Worm (Caenorhabditis elegans) whole organism, late embryonic: Measurements from ENCODE around the gene zyg-1.
A peak's percentile ranks its signal among the peaks of the same experiment; 100 is the strongest.

Experiments used
- C08G9.2 ChIP-seq: sonication (generic microtip); optimal IDR thresholded peaks from 2 replicates; lab custom pipeline; 2016; ENCODE audit warnings: mild to moderate bottlenecking, missing genetic modification characterization, moderate library complexity, missing compliant biosample characterization
- C38D4.7 ChIP-seq: fragments of 200-800 bp; sonication (Bioruptor generic); optimal IDR thresholded peaks from 2 replicates; lab custom pipeline; 2018; ENCODE audit warnings: mild to moderate bottlenecking, missing genetic modification characterization, moderate library complexity, missing compliant biosample characterization
- F13H6.1 ChIP-seq: sonication (generic microtip); optimal IDR thresholded peaks from 2 replicates; lab custom pipeline; 2016; ENCODE audit warnings: missing genetic modification characterization, missing compliant biosample characterization
- T23F11.4 ChIP-seq: fragments of 200-800 bp; sonication (Bioruptor generic); optimal IDR thresholded peaks from 2 replicates; lab custom pipeline; 2018; ENCODE audit warnings: mild to moderate bottlenecking, missing genetic modification characterization, missing compliant biosample characterization
- ama-1 ChIP-seq: fragments of 150-350 bp; optimal IDR thresholded peaks from 2 replicates; lab custom pipeline; 2014
- ceh-14 ChIP-seq: sonication (generic microtip); optimal IDR thresholded peaks from 2 replicates; lab custom pipeline; 2016; ENCODE audit warnings: missing genotype, missing genetic modification characterization, missing compliant biosample characterization
- ceh-18 ChIP-seq: sonication (generic microtip); optimal IDR thresholded peaks from 2 replicates; lab custom pipeline; 2016; ENCODE audit warnings: missing genetic modification characterization, missing compliant biosample characterization
- ceh-19 ChIP-seq: fragments of 200-800 bp; sonication (Bioruptor generic); optimal IDR thresholded peaks from 2 replicates; lab custom pipeline; 2018; ENCODE audit warnings: mild to moderate bottlenecking, missing genetic modification characterization, missing compliant biosample characterization
- ceh-22 ChIP-seq: sonication (generic microtip); optimal IDR thresholded peaks from 2 replicates; lab custom pipeline; 2017; ENCODE audit warnings: missing biosample characterization, missing genetic modification characterization
- ceh-24 ChIP-seq: sonication (generic microtip); optimal IDR thresholded peaks from 2 replicates; lab custom pipeline; 2016; ENCODE audit warnings: mild to moderate bottlenecking, missing genetic modification characterization, missing compliant biosample characterization
- ceh-31 ChIP-seq: sonication (generic microtip); optimal IDR thresholded peaks from 2 replicates; lab custom pipeline; 2016; ENCODE audit warnings: missing genetic modification characterization, missing compliant biosample characterization
- ceh-45 ChIP-seq: fragments of 200-800 bp; sonication (Bioruptor generic); IDR thresholded peaks from 2 replicates; pipeline ENCODE4 v1.3.6; 2022; ENCODE audit warnings: missing genetic modification reagents, missing genetic modification characterization, missing compliant biosample characterization
- ceh-6 ChIP-seq: fragments of 200-800 bp; sonication (Bioruptor generic); optimal IDR thresholded peaks from 2 replicates; lab custom pipeline; 2018; ENCODE audit warnings: mild to moderate bottlenecking, missing genetic modification characterization, missing compliant biosample characterization
- che-1 ChIP-seq: sonication (generic microtip); optimal IDR thresholded peaks from 2 replicates; lab custom pipeline; 2016; ENCODE audit warnings: mild to moderate bottlenecking, missing genetic modification characterization, missing compliant biosample characterization
- dve-1 ChIP-seq: sonication (generic microtip); optimal IDR thresholded peaks from 2 replicates; lab custom pipeline; 2017; ENCODE audit warnings: antibody characterized with exemption, mild to moderate bottlenecking, missing genetic modification characterization, missing compliant biosample characterization
- elt-2 ChIP-seq: sonication (generic microtip); optimal IDR thresholded peaks from 2 replicates; lab custom pipeline; 2016; ENCODE audit warnings: missing genetic modification reagents, missing genetic modification characterization, missing compliant biosample characterization
- ets-4 ChIP-seq: sonication (generic microtip); optimal IDR thresholded peaks from 2 replicates; lab custom pipeline; 2016; ENCODE audit warnings: missing genetic modification characterization, missing compliant biosample characterization
- fkh-6 ChIP-seq: sonication (generic microtip); optimal IDR thresholded peaks from 2 replicates; lab custom pipeline; 2016; ENCODE audit warnings: missing genetic modification characterization, missing compliant biosample characterization
- gmeb-2 ChIP-seq: sonication (generic microtip); optimal IDR thresholded peaks from 2 replicates; lab custom pipeline; 2016; ENCODE audit warnings: missing genetic modification characterization, inconsistent platforms, missing compliant biosample characterization
- hlh-15 ChIP-seq: sonication (generic microtip); optimal IDR thresholded peaks from 2 replicates; lab custom pipeline; 2016; ENCODE audit warnings: missing genetic modification characterization, missing compliant biosample characterization
- hlh-30 ChIP-seq: sonication (generic microtip); optimal IDR thresholded peaks from 2 replicates; lab custom pipeline; 2017; ENCODE audit warnings: antibody characterized with exemption, missing genetic modification characterization, missing compliant biosample characterization; ENCODE audit not compliant: insufficient read depth
- hlh-6 ChIP-seq: sonication (generic microtip); optimal IDR thresholded peaks from 2 replicates; lab custom pipeline; 2016; ENCODE audit warnings: missing genotype, missing genetic modification characterization, missing compliant biosample characterization
- lim-6 ChIP-seq: sonication (generic microtip); optimal IDR thresholded peaks from 2 replicates; lab custom pipeline; 2016; ENCODE audit warnings: missing genetic modification characterization, missing compliant biosample characterization
- nfya-1 ChIP-seq: sonication (generic microtip); optimal IDR thresholded peaks from 2 replicates; lab custom pipeline; 2017; ENCODE audit warnings: missing genetic modification characterization, mild to moderate bottlenecking, missing compliant biosample characterization, antibody characterized with exemption, moderate library complexity
- nhr-232 ChIP-seq: sonication (generic microtip); optimal IDR thresholded peaks from 2 replicates; lab custom pipeline; 2016; ENCODE audit warnings: missing genetic modification characterization, missing compliant biosample characterization
- odd-2 ChIP-seq: sonication (generic microtip); optimal IDR thresholded peaks from 2 replicates; lab custom pipeline; 2017; ENCODE audit warnings: antibody characterized with exemption, mild to moderate bottlenecking, missing genetic modification characterization, missing compliant biosample characterization
- pag-3 ChIP-seq: sonication (generic microtip); optimal IDR thresholded peaks from 2 replicates; lab custom pipeline; 2016; ENCODE audit warnings: missing compliant biosample characterization, missing genetic modification characterization, borderline replicate concordance
- pat-9 ChIP-seq: fragments of 200-800 bp; sonication (Bioruptor generic); optimal IDR thresholded peaks from 2 replicates; lab custom pipeline; 2018; ENCODE audit warnings: mild to moderate bottlenecking, missing genetic modification characterization, moderate library complexity, missing compliant biosample characterization
- pha-2 ChIP-seq: sonication (generic microtip); optimal IDR thresholded peaks from 2 replicates; lab custom pipeline; 2017; ENCODE audit warnings: mild to moderate bottlenecking, missing genetic modification characterization, missing compliant biosample characterization
- pha-4 ChIP-seq: fragments of 150-350 bp; optimal IDR thresholded peaks from 2 replicates; lab custom pipeline; 2018; ENCODE audit warnings: missing biosample characterization, missing genetic modification reagents, missing genetic modification characterization
- pros-1 ChIP-seq: fragments of 150-350 bp; optimal IDR thresholded peaks from 2 replicates; lab custom pipeline; 2014; ENCODE audit warnings: missing biosample characterization, missing genetic modification reagents, missing genetic modification characterization
- ref-2 ChIP-seq: sonication (generic microtip); optimal IDR thresholded peaks from 2 replicates; lab custom pipeline; 2016; ENCODE audit warnings: missing genetic modification characterization, missing compliant biosample characterization
- sox-2 ChIP-seq: fragments of 200-800 bp; sonication (Bioruptor generic); IDR thresholded peaks from 2 replicates; pipeline ENCODE4 v1.3.6; 2022; ENCODE audit warnings: missing genetic modification reagents, missing genetic modification characterization, missing compliant biosample characterization
- sox-4 ChIP-seq: sonication (generic microtip); optimal IDR thresholded peaks from 2 replicates; lab custom pipeline; 2017; ENCODE audit warnings: mild to moderate bottlenecking, missing genetic modification characterization, inconsistent platforms, missing compliant biosample characterization
- tbx-2 ChIP-seq: sonication (generic microtip); optimal IDR thresholded peaks from 2 replicates; lab custom pipeline; 2016; ENCODE audit warnings: missing genetic modification characterization, missing compliant biosample characterization
- ttx-3 ChIP-seq: sonication (generic microtip); optimal IDR thresholded peaks from 2 replicates; lab custom pipeline; 2016; ENCODE audit warnings: missing genetic modification reagents, missing genetic modification characterization, missing compliant biosample characterization
- unc-3 ChIP-seq, 2 experiments: fragments of 200-800 bp in 1 of 2; sonication (Bioruptor generic) in 1 of 2; sonication (generic microtip) in 1 of 2; conservative IDR thresholded peaks in 1 of 2; optimal IDR thresholded peaks in 1 of 2; 2 replicates each; pipeline versions ENCODE4 v1.3.6 to Lab custom; 2016 to 2022; ENCODE audit warnings: missing compliant biosample characterization in 2 of 2, missing genetic modification characterization in 2 of 2, missing genetic modification reagents in 1 of 2
- unc-42 ChIP-seq: sonication (generic microtip); optimal IDR thresholded peaks from 2 replicates; lab custom pipeline; 2016; ENCODE audit warnings: missing genotype, missing genetic modification characterization, missing compliant biosample characterization
- unc-86 ChIP-seq: sonication (generic microtip); optimal IDR thresholded peaks from 2 replicates; lab custom pipeline; 2016; ENCODE audit warnings: missing genetic modification characterization, missing compliant biosample characterization
- ztf-16 ChIP-seq: sonication (generic microtip); optimal IDR thresholded peaks from 2 replicates; lab custom pipeline; 2017; ENCODE audit warnings: missing genetic modification characterization, missing compliant biosample characterization

zyg-1 gene

ce11 chrII:5652334-5652733, 2.8 kb downstream of the zyg-1 start, which contains the start of gene bli-2:
Gene bli-2, minus strand, starts transcription at chrII:5652434.
- TF ChIP-seq unc-42 (tag; lab: Kevin White, UChicago), result no peak
- TF ChIP-seq pat-9, result no peak
- no peak for TF ChIP-seq F13H6.1 (tag; lab: Kevin White, UChicago)
- TF ChIP-seq ceh-22 (tag; lab: Kevin White, UChicago), result no peak
- no peak for TF ChIP-seq ceh-31
- no peak for TF ChIP-seq ceh-24 (tag; lab: Kevin White, UChicago)
- TF ChIP-seq fkh-6 (tag; lab: Kevin White, UChicago), result no peak
- no peak for TF ChIP-seq ztf-16
- no peak for TF ChIP-seq ama-1 (lab: Kevin White, UChicago)
- TF ChIP-seq sox-2, result no peak
- no peak for TF ChIP-seq ceh-45 (GFP tag; lab: Robert Waterston, UW)
- TF ChIP-seq hlh-15 (tag; lab: Kevin White, UChicago), result no peak
- no peak for TF ChIP-seq hlh-30 (tag; lab: Kevin White, UChicago)
- no peak for TF ChIP-seq ets-4 (tag; lab: Kevin White, UChicago)

ce11 chrII:5654215-5654614, 4.7 kb downstream of the zyg-1 start, which contains the start of gene F59E12.1:
Gene F59E12.1, plus strand, starts transcription at chrII:5654515.
- TF ChIP-seq C08G9.2 (tag; lab: Kevin White, UChicago) (no peak), nhr-232 (no peak), pag-3 (tag; lab: Kevin White, UChicago) (no peak)

- TF ChIP-seq ceh-22 (tag; lab: Kevin White, UChicago) (no peak), nfya-1 (tag; lab: Kevin White, UChicago) (no peak)
- TF ChIP-seq, all 69 proteins: peak for 0
Observed at ce11 chrII:5659675-5660074, 10.1 kb downstream of the zyg-1 start, which contains the start of gene fut-3. Gene fut-3, minus strand, starts transcription at chrII:5659775.

DNA sequence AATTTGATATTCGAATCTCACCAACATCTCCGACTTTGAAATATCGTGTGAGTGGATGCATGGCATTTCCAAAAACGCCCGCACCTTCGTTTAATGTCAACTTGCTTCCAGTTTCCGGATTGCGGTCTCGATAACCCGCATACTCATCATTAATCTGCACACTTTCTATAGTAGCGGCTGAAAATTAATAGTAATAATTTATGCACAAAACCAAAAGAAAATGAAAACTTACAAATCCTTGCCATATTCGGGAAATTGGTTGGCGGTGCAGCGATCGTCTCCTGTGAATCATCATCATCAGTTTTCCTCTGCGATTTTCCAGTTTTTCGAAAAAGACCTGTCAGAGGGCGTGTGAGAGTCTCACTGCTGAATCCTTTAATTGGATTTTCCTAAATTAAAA, 10.6 kb downstream of the zyg-1 start:
- TF ChIP-seq ceh-18 (no peak), pros-1 (no peak), C38D4.7 (GFP tag; lab: Kevin White, UChicago) (no peak), ttx-3 (tag; lab: Kevin White, UChicago) (no peak), ceh-6 (GFP tag; lab: Kevin White, UChicago) (no peak), unc-86 (tag; lab: Kevin White, UChicago) (no peak)

- TF ChIP-seq ttx-3 (tag; lab: Kevin White, UChicago), result peak; percentile 16
- TF ChIP-seq sox-2, result peak; percentile 17; the same call in 1 of the 2 replicates
- TF ChIP-seq pat-9, result peak; percentile 14
- TF ChIP-seq unc-42 (tag; lab: Kevin White, UChicago), result peak; percentile 58
- peak; percentile 67 for TF ChIP-seq elt-2 (tag; lab: Kevin White, UChicago)
- TF ChIP-seq hlh-6, result no peak
- no peak for TF ChIP-seq pha-4 (tag; lab: Kevin White, UChicago)
- peak; percentile 53 for TF ChIP-seq ceh-22 (tag; lab: Kevin White, UChicago)
- TF ChIP-seq nhr-232, result peak; percentile 17
- no peak for TF ChIP-seq lim-6 (tag; lab: Kevin White, UChicago)
- peak; percentile 59 for TF ChIP-seq gmeb-2 (tag; lab: Kevin White, UChicago)
- TF ChIP-seq ref-2 (tag; lab: Kevin White, UChicago), result peak; percentile 30
- TF ChIP-seq ets-4 (tag; lab: Kevin White, UChicago), result peak; percentile 23
- peak; percentile 4 for TF ChIP-seq ceh-19 (GFP tag; lab: Kevin White, UChicago)
- no peak for TF ChIP-seq ztf-16
- 0 out of 2 replicates have a peak, but pooled peaks have one; percentile 28 for TF ChIP-seq unc-3 (GFP tag; conservative IDR thresholded peaks at IDR 0.05; lab: Robert Waterston, UW)
- TF ChIP-seq unc-3 (tag; optimal IDR thresholded peaks at IDR 0.05; lab: Kevin White, UChicago), result no peak
- peak; percentile 33 for TF ChIP-seq ceh-6 (GFP tag; lab: Kevin White, UChicago)
- TF ChIP-seq odd-2 (tag; lab: Kevin White, UChicago), result no peak
- peak; percentile 78 for TF ChIP-seq ceh-31
- peak; percentile 73 for TF ChIP-seq tbx-2 (tag; lab: Kevin White, UChicago)
- TF ChIP-seq pha-2 (tag; lab: Kevin White, UChicago), result peak; percentile 29
- TF ChIP-seq nfya-1 (tag; lab: Kevin White, UChicago), result peak; percentile 100
- no peak for TF ChIP-seq T23F11.4 (GFP tag; lab: Kevin White, UChicago)
- peak; percentile 27 for TF ChIP-seq dve-1 (tag; lab: Kevin White, UChicago)
- peak; percentile 60 for TF ChIP-seq sox-4
- TF ChIP-seq che-1 (tag; lab: Kevin White, UChicago), result peak; percentile 14
- peak; percentile 11 for TF ChIP-seq ceh-14
Observed at ce11 chrII:5660736-5661734, 11.5 kb downstream of the zyg-1 start, which contains the start of the genes ift-43 and mdt-26. Gene ift-43, minus strand, starts transcription at chrII:5660786. Gene mdt-26, plus strand, starts transcription at chrII:5661181.
